Fruit fly (Drosophila melanogaster) whole organism, embryonic: Measurements from ENCODE around the gene PIG-Q.

ENCODE experiments used
- ATbp ChIP-seq: fragments of 200-800 bp; sonication (Bioruptor generic); optimal IDR thresholded peaks from 2 replicates; lab custom pipeline; 2017; ENCODE audit warnings: missing biosample characterization, mild to moderate bottlenecking, missing genetic modification characterization, missing genetic modification reagents
- CG10543 ChIP-seq: fragments of 200-800 bp; sonication (Bioruptor generic); optimal IDR thresholded peaks from 3 replicates; lab custom pipeline; 2017; ENCODE audit warnings: missing biosample characterization, mild to moderate bottlenecking, missing genetic modification characterization, moderate library complexity
- CG13287 ChIP-seq: fragments of 200-800 bp; sonication (Bioruptor generic); IDR thresholded peaks from 2 replicates; pipeline ENCODE4 v1.3.6; 2022; ENCODE audit warnings: missing biosample characterization, missing genetic modification characterization; ENCODE audit not compliant: partially characterized antibody
- CG15601 ChIP-seq: fragments of 200-800 bp; sonication (Bioruptor generic); optimal IDR thresholded peaks from 3 replicates; lab custom pipeline; 2019; ENCODE audit warnings: missing biosample characterization, mild to moderate bottlenecking, missing genetic modification characterization, moderate library complexity
- CG17359 ChIP-seq: fragments of 200-800 bp; sonication (Bioruptor generic); optimal IDR thresholded peaks from 3 replicates; lab custom pipeline; 2018; ENCODE audit warnings: missing biosample characterization, mild to moderate bottlenecking, missing genetic modification characterization, moderate library complexity
- CG2120 ChIP-seq: fragments of 200-800 bp; sonication (Bioruptor generic); optimal IDR thresholded peaks from 3 replicates; lab custom pipeline; 2016; ENCODE audit warnings: missing biosample characterization, missing genetic modification characterization
- CG2129 ChIP-seq: fragments of 200-800 bp; sonication (Bioruptor generic); IDR thresholded peaks from 2 replicates; pipeline ENCODE4 v1.3.6; 2022; ENCODE audit warnings: missing biosample characterization, missing genetic modification characterization; ENCODE audit not compliant: partially characterized antibody
- CG2202 ChIP-seq: fragments of 200-800 bp; sonication (Bioruptor generic); optimal IDR thresholded peaks from 2 replicates; lab custom pipeline; 2018; ENCODE audit warnings: missing biosample characterization, mild to moderate bottlenecking, missing genetic modification characterization
- CG2678 ChIP-seq: fragments of 200-800 bp; sonication (Bioruptor generic); optimal IDR thresholded peaks from 3 replicates; lab custom pipeline; 2019; ENCODE audit warnings: missing biosample characterization, mild to moderate bottlenecking, missing genetic modification characterization, moderate library complexity
- CG3065 ChIP-seq: fragments of 200-800 bp; sonication (Bioruptor generic); optimal IDR thresholded peaks from 2 replicates; lab custom pipeline; 2016; ENCODE audit warnings: missing biosample characterization, missing genetic modification characterization
- CG31365 ChIP-seq: fragments of 200-800 bp; sonication (Bioruptor generic); optimal IDR thresholded peaks from 2 replicates; lab custom pipeline; 2018; ENCODE audit warnings: missing biosample characterization, mild to moderate bottlenecking, missing genetic modification characterization
- CG31441 ChIP-seq: fragments of 200-800 bp; sonication (Bioruptor generic); IDR thresholded peaks from 2 replicates; pipeline ENCODE4 v1.3.6; 2022; ENCODE audit warnings: missing biosample characterization, missing genetic modification characterization
- CG32772 ChIP-seq: fragments of 200-800 bp; sonication (Bioruptor generic); IDR thresholded peaks from 2 replicates; pipeline ENCODE4 v1.3.6; 2022; ENCODE audit warnings: missing biosample characterization, missing genetic modification characterization
- CG34422 ChIP-seq: fragments of 200-800 bp; sonication (Bioruptor generic); IDR thresholded peaks from 3 replicates; pipeline ENCODE4 v1.3.6; 2022; ENCODE audit warnings: missing biosample characterization, missing genetic modification characterization
- CG43689 ChIP-seq: fragments of 200-800 bp; sonication (Bioruptor generic); IDR thresholded peaks from 2 replicates; pipeline ENCODE4 v1.3.6; 2022; ENCODE audit warnings: missing biosample characterization, missing genetic modification characterization
- CG6254 ChIP-seq: fragments of 200-800 bp; sonication (Bioruptor generic); optimal IDR thresholded peaks from 3 replicates; lab custom pipeline; 2017; ENCODE audit warnings: mild to moderate bottlenecking, missing biosample characterization, missing genetic modification reagents, missing genetic modification characterization
- CG6683 ChIP-seq: fragments of 200-800 bp; sonication (Bioruptor generic); optimal IDR thresholded peaks from 2 replicates; lab custom pipeline; 2017; ENCODE audit warnings: missing biosample characterization, mild to moderate bottlenecking, missing genetic modification characterization, missing genetic modification reagents
- CG8089 ChIP-seq: fragments of 200-800 bp; sonication (Bioruptor generic); optimal IDR thresholded peaks from 3 replicates; lab custom pipeline; 2016; ENCODE audit warnings: missing biosample characterization, missing genetic modification characterization
- CG8478 ChIP-seq: fragments of >200 bp; optimal IDR thresholded peaks from 2 replicates; lab custom pipeline; 2018
- CG9932 ChIP-seq: fragments of 200-800 bp; sonication (Bioruptor generic); IDR thresholded peaks from 2 replicates; pipeline ENCODE4 v1.3.6; 2022; ENCODE audit warnings: missing biosample characterization, missing genetic modification characterization
- CkIIα-i1 ChIP-seq: fragments of 200-800 bp; sonication (Bioruptor generic); IDR thresholded peaks from 2 replicates; pipeline ENCODE4 v1.3.6; 2022; ENCODE audit warnings: missing biosample characterization, missing genetic modification characterization
- D19B ChIP-seq: fragments of 200-800 bp; sonication (Bioruptor generic); optimal IDR thresholded peaks from 2 replicates; lab custom pipeline; 2017; ENCODE audit warnings: missing biosample characterization, mild to moderate bottlenecking, missing genetic modification characterization
- E2f2 ChIP-seq: fragments of 200-800 bp; sonication (Bioruptor generic); IDR thresholded peaks from 2 replicates; pipeline ENCODE4 v1.3.6; 2022; ENCODE audit warnings: missing biosample characterization, missing genetic modification characterization
- Fer3 ChIP-seq: fragments of 200-800 bp; sonication (Bioruptor generic); optimal IDR thresholded peaks from 2 replicates; lab custom pipeline; 2018; ENCODE audit warnings: missing biosample characterization, mild to moderate bottlenecking, missing genetic modification characterization, moderate library complexity
- GATAe ChIP-seq: fragments of 200-800 bp; sonication (Bioruptor generic); conservative IDR thresholded peaks from 2 replicates; pipeline ENCODE4 v1.3.6; 2022; ENCODE audit warnings: missing biosample characterization, missing genetic modification characterization
- HLHmδ ChIP-seq: fragments of 200-800 bp; sonication (Bioruptor generic); optimal IDR thresholded peaks from 2 replicates; lab custom pipeline; 2018; ENCODE audit warnings: missing biosample characterization, mild to moderate bottlenecking, missing genetic modification characterization, moderate library complexity
- HmgD ChIP-seq: fragments of 200-800 bp; sonication (Bioruptor generic); optimal IDR thresholded peaks from 3 replicates; lab custom pipeline; 2016; ENCODE audit warnings: missing biosample characterization, missing genetic modification characterization
- Neu2 ChIP-seq: fragments of 200-800 bp; sonication (Bioruptor generic); optimal IDR thresholded peaks from 3 replicates; lab custom pipeline; 2016; ENCODE audit warnings: missing biosample characterization, missing genetic modification characterization, borderline replicate concordance
- NfI ChIP-seq: fragments of 200-800 bp; sonication (Bioruptor generic); optimal IDR thresholded peaks from 3 replicates; lab custom pipeline; 2018; ENCODE audit warnings: missing biosample characterization, mild to moderate bottlenecking, missing genetic modification characterization, moderate library complexity
- Stat92E ChIP-seq, 3 experiments: fragments of >200 bp in 2 of 3; fragments of 200-800 bp in 1 of 3; sonication (Bioruptor generic) in 1 of 3; optimal IDR thresholded peaks; 2 replicates each; lab custom pipeline; 2017 to 2019; ENCODE audit warnings: missing biosample characterization in 3 of 3, missing genetic modification characterization in 3 of 3, mild to moderate bottlenecking in 1 of 3, moderate library complexity in 1 of 3
- Tbp ChIP-seq: fragments of >200 bp; optimal IDR thresholded peaks from 2 replicates; lab custom pipeline; 2018; ENCODE audit warnings: missing biosample characterization, missing genetic modification characterization
- ab ChIP-seq: fragments of 200-800 bp; sonication (Bioruptor generic); optimal IDR thresholded peaks from 2 replicates; lab custom pipeline; 2016; ENCODE audit warnings: missing biosample characterization, missing genetic modification characterization
- dpn ChIP-seq, 2 experiments: fragments of 200-800 bp; sonication (Bioruptor generic); optimal IDR thresholded peaks; 3 replicates each; lab custom pipeline; 2016; ENCODE audit warnings: missing biosample characterization in 2 of 2, missing genetic modification characterization in 2 of 2
- fd102C ChIP-seq: fragments of 200-800 bp; sonication (Bioruptor generic); optimal IDR thresholded peaks from 2 replicates; lab custom pipeline; 2018; ENCODE audit warnings: missing biosample characterization, mild to moderate bottlenecking, missing genetic modification characterization, moderate library complexity
- fd64A ChIP-seq: fragments of 200-800 bp; sonication (Bioruptor generic); optimal IDR thresholded peaks from 3 replicates; lab custom pipeline; 2018; ENCODE audit warnings: missing biosample characterization, mild to moderate bottlenecking, missing genetic modification characterization
- grn ChIP-seq: fragments of 200-800 bp; sonication (Bioruptor generic); optimal IDR thresholded peaks from 3 replicates; lab custom pipeline; 2017; ENCODE audit warnings: missing biosample characterization, missing genetic modification characterization
- gsb ChIP-seq: fragments of 200-800 bp; sonication (Bioruptor generic); IDR thresholded peaks from 2 replicates; pipeline ENCODE4 v1.3.6; 2022; ENCODE audit warnings: missing biosample characterization, missing genetic modification characterization
- insv ChIP-seq, 2 experiments: fragments of 200-800 bp; sonication (Bioruptor generic); optimal IDR thresholded peaks; 3 replicates each; lab custom pipeline; 2016 to 2018; ENCODE audit warnings: missing biosample characterization in 2 of 2, missing genetic modification characterization in 2 of 2
- mld ChIP-seq: fragments of 200-800 bp; sonication (Bioruptor generic); IDR thresholded peaks from 3 replicates; pipeline ENCODE4 v1.3.6; 2022; ENCODE audit warnings: missing biosample characterization, missing genetic modification characterization; ENCODE audit not compliant: partially characterized antibody
- nmo ChIP-seq: fragments of 200-800 bp; sonication (Bioruptor generic); optimal IDR thresholded peaks from 2 replicates; lab custom pipeline; 2018; ENCODE audit warnings: missing biosample characterization, mild to moderate bottlenecking, missing genetic modification characterization, moderate library complexity
- pan ChIP-seq, 4 experiments: fragments of >200 bp in 3 of 4; fragments of 200-800 bp in 1 of 4; sonication (Bioruptor generic) in 1 of 4; optimal IDR thresholded peaks in 3 of 4; IDR thresholded peaks in 1 of 4; 2 replicates each; pipeline versions ENCODE4 v1.3.6 to Lab custom; 2017 to 2022; ENCODE audit warnings: missing biosample characterization in 2 of 4, missing genetic modification characterization in 2 of 4, mixed read lengths in 1 of 4
- pros ChIP-seq: fragments of 200-800 bp; sonication (Bioruptor generic); optimal IDR thresholded peaks from 3 replicates; lab custom pipeline; 2019; ENCODE audit warnings: missing biosample characterization, mild to moderate bottlenecking, missing genetic modification characterization, moderate library complexity
- rib ChIP-seq: fragments of 200-800 bp; sonication (Bioruptor generic); IDR thresholded peaks from 2 replicates; pipeline ENCODE4 v1.3.6; 2022; ENCODE audit warnings: missing biosample characterization, missing genetic modification characterization
- sisA ChIP-seq: fragments of 200-800 bp; sonication (Bioruptor generic); IDR thresholded peaks from 2 replicates; pipeline ENCODE4 v1.3.6; 2022; ENCODE audit warnings: missing biosample characterization, missing genetic modification characterization
- ssp ChIP-seq: fragments of 200-800 bp; sonication (Bioruptor generic); IDR thresholded peaks from 2 replicates; pipeline ENCODE4 v1.3.6; 2022; ENCODE audit warnings: missing biosample characterization, missing genetic modification characterization
- tna ChIP-seq: fragments of 200-800 bp; sonication (Bioruptor generic); IDR thresholded peaks from 2 replicates; pipeline ENCODE4 v1.3.6; 2022; ENCODE audit warnings: missing biosample characterization, missing genetic modification characterization; ENCODE audit not compliant: partially characterized antibody
- toy ChIP-seq: fragments of 200-800 bp; sonication (Bioruptor generic); IDR thresholded peaks from 2 replicates; pipeline ENCODE4 v1.3.6; 2022; ENCODE audit warnings: missing biosample characterization, missing genetic modification characterization
- zf30C ChIP-seq: fragments of 200-800 bp; sonication (Bioruptor generic); optimal IDR thresholded peaks from 3 replicates; lab custom pipeline; 2018; ENCODE audit warnings: missing biosample characterization, mild to moderate bottlenecking, missing genetic modification characterization

Gene PIG-Q

dm6 chrX:16383667-16384515 lies 24.9 kb downstream of the PIG-Q start (continued):
- TF ChIP-seq CG15601 (tag; lab: Kevin White, UChicago), result peak; percentile 89
- TF ChIP-seq CkIIα-i1 (GFP tag; lab: Robert Waterston, UW), result no peak
- TF ChIP-seq ATbp (GFP tag; lab: Kevin White, UChicago), result peak; percentile 86
- no peak for TF ChIP-seq NfI (GFP tag; lab: Kevin White, UChicago)
- TF ChIP-seq CG31441 (GFP tag; lab: Robert Waterston, UW), result no peak; the same call in 1 of the 2 replicates
- TF ChIP-seq ab (GFP tag; lab: Kevin White, UChicago), result no peak
- peak; percentile 84 for TF ChIP-seq CG31365 (tag; lab: Kevin White, UChicago)
- peak; percentile 92 for TF ChIP-seq Fer3 (tag; lab: Kevin White, UChicago)
- peak; percentile 28 to 60 for TF ChIP-seq dpn (GFP tag; optimal IDR thresholded peaks at IDR 0.05; lab: Kevin White, UChicago)
- no peak for TF ChIP-seq CG34422
- TF ChIP-seq fd64A (GFP tag; lab: Kevin White, UChicago), result peak; percentile 87
- no peak for TF ChIP-seq CG32772 (GFP tag; lab: Robert Waterston, UW)
- TF ChIP-seq CG10543, result peak; percentile 95
- no peak for TF ChIP-seq pan (optimal IDR thresholded peaks at IDR 0.05; lab: Kevin White, UChicago)
- TF ChIP-seq pan (GFP tag; optimal IDR thresholded peaks at IDR 0.05 in 1 of 2, IDR thresholded peaks at IDR 0.05 in 1 of 2), result peak in 1 of 2 experiments; percentile 32
- peak; percentile 72 for TF ChIP-seq grn (GFP tag; lab: Kevin White, UChicago)
- peak; percentile 38 for TF ChIP-seq pros (GFP tag; lab: Kevin White, UChicago)
- TF ChIP-seq E2f2, result peak; percentile 43; the same call in 1 of the 2 replicates
- no peak for TF ChIP-seq Neu2
- peak; percentile 40 for TF ChIP-seq CG3065 (GFP tag; lab: Kevin White, UChicago)
- TF ChIP-seq HmgD (GFP tag; lab: Kevin White, UChicago), result no peak
- peak; percentile 36 for TF ChIP-seq CG6254 (GFP tag; lab: Kevin White, UChicago)
- peak; percentile 52 for TF ChIP-seq D19B
- TF ChIP-seq GATAe (GFP tag; lab: Robert Waterston, UW), result no peak
- no peak for TF ChIP-seq mld (GFP tag; lab: Robert Waterston, UW)
- peak; percentile 76 for TF ChIP-seq CG2120 (GFP tag; lab: Kevin White, UChicago)
- no peak for TF ChIP-seq CG43689 (GFP tag; lab: Robert Waterston, UW)
- no peak for TF ChIP-seq zf30C (GFP tag; lab: Kevin White, UChicago)
- peak; percentile 80 for TF ChIP-seq CG6683 (GFP tag; lab: Kevin White, UChicago)
- TF ChIP-seq CG2129 (GFP tag; lab: Robert Waterston, UW), result no peak
- TF ChIP-seq toy (GFP tag; lab: Robert Waterston, UW), result no peak; the same call in 1 of the 2 replicates
- no peak for TF ChIP-seq CG8478
- TF ChIP-seq tna, result no peak
- no peak for TF ChIP-seq ssp
- no peak for TF ChIP-seq Tbp
- no peak; the same call in 1 of the 2 replicates for TF ChIP-seq CG9932
- TF ChIP-seq insv (GFP tag; optimal IDR thresholded peaks at IDR 0.05; lab: Kevin White, UChicago), result peak; percentile 42 to 97
- TF ChIP-seq rib (GFP tag; lab: Robert Waterston, UW), result peak; percentile 70
- peak; percentile 88 for TF ChIP-seq CG17359
- TF ChIP-seq CG8089 (GFP tag; lab: Kevin White, UChicago), result peak; percentile 52
- TF ChIP-seq CG13287 (GFP tag; lab: Robert Waterston, UW), result no peak
- TF ChIP-seq CG2678 (tag; lab: Kevin White, UChicago), result no peak
- TF ChIP-seq gsb (GFP tag; lab: Robert Waterston, UW), result no peak
- no peak for TF ChIP-seq sisA
- no peak for TF ChIP-seq nmo (GFP tag; lab: Kevin White, UChicago)
- TF ChIP-seq CG2202, result peak; percentile 75
- TF ChIP-seq HLHmδ, result no peak
- TF ChIP-seq fd102C (GFP tag; lab: Kevin White, UChicago), result peak; percentile 71
- no peak for TF ChIP-seq Stat92E (GFP tag; optimal IDR thresholded peaks at IDR 0.05; lab: Kevin White, UChicago)
